Worm (Caenorhabditis elegans) whole organism, L3 larva: ENCODE measurements around the gene F54C9.9.
A peak's percentile ranks its signal among the peaks of the same experiment; 100 is the strongest.

Experiments used
- R02D3.7 ChIP-seq: fragments of 150-350 bp; optimal IDR thresholded peaks from 2 replicates; lab custom pipeline; 2014; ENCODE audit warnings: missing biosample characterization, missing genetic modification characterization
- ZK546.5 ChIP-seq: sonication (generic microtip); optimal IDR thresholded peaks from 2 replicates; lab custom pipeline; 2017; ENCODE audit warnings: missing biosample characterization, missing genetic modification characterization
- ama-1 ChIP-seq: fragments of 150-350 bp; optimal IDR thresholded peaks from 2 replicates; lab custom pipeline; 2018
- ceh-16 ChIP-seq: sonication (generic microtip); optimal IDR thresholded peaks from 2 replicates; lab custom pipeline; 2017; ENCODE audit warnings: missing biosample characterization, missing genetic modification characterization
- ceh-82 ChIP-seq: fragments of 150-350 bp; optimal IDR thresholded peaks from 2 replicates; lab custom pipeline; 2014; ENCODE audit warnings: missing biosample characterization, missing genetic modification characterization
- egl-27 ChIP-seq: sonication (generic microtip); optimal IDR thresholded peaks from 4 replicates; lab custom pipeline; 2017; ENCODE audit warnings: missing biosample characterization, missing genetic modification reagents, missing genetic modification characterization
- elt-2 ChIP-seq: sonication (generic microtip); optimal IDR thresholded peaks from 2 replicates; lab custom pipeline; 2016; ENCODE audit warnings: missing genetic modification reagents, mild to moderate bottlenecking, missing genetic modification characterization, missing compliant biosample characterization
- elt-3 ChIP-seq, 3 experiments: fragments of 150-350 bp in 1 of 3; sonication (generic microtip) in 2 of 3; optimal IDR thresholded peaks; 2 replicates in 2 of 3; 4 replicates in 1 of 3; lab custom pipeline; 2014 to 2017; ENCODE audit warnings: missing biosample characterization in 3 of 3, missing genetic modification characterization in 3 of 3
- eor-1 ChIP-seq, 2 experiments: fragments of 150-350 bp; optimal IDR thresholded peaks; 2 replicates each; lab custom pipeline; 2014 to 2018; ENCODE audit warnings: missing biosample characterization in 2 of 2, missing genetic modification characterization in 2 of 2
- fos-1 ChIP-seq: fragments of 150-350 bp; optimal IDR thresholded peaks from 2 replicates; lab custom pipeline; 2014; ENCODE audit warnings: missing biosample characterization, missing genetic modification characterization
- hmg-11 ChIP-seq: sonication (generic microtip); optimal IDR thresholded peaks from 2 replicates; lab custom pipeline; 2016; ENCODE audit warnings: missing genetic modification characterization, missing compliant biosample characterization
- jun-1 ChIP-seq: fragments of 150-350 bp; optimal IDR thresholded peaks from 2 replicates; lab custom pipeline; 2014; ENCODE audit warnings: missing biosample characterization, missing genetic modification reagents, missing genetic modification characterization
- lin-15B ChIP-seq: fragments of 150-350 bp; optimal IDR thresholded peaks from 2 replicates; lab custom pipeline; 2014; ENCODE audit warnings: missing biosample characterization, missing genetic modification characterization
- lin-39 ChIP-seq: fragments of 150-350 bp; optimal IDR thresholded peaks from 2 replicates; lab custom pipeline; 2018; ENCODE audit warnings: missing biosample characterization, missing genetic modification reagents, missing genetic modification characterization
- lsy-12 ChIP-seq: sonication (generic microtip); optimal IDR thresholded peaks from 2 replicates; lab custom pipeline; 2016; ENCODE audit warnings: mild to moderate bottlenecking, missing genetic modification characterization, missing compliant biosample characterization
- mml-1 ChIP-seq: fragments of 150-350 bp; sonication (generic microtip); optimal IDR thresholded peaks from 3 replicates; lab custom pipeline; 2014; ENCODE audit warnings: missing biosample characterization, missing genetic modification characterization
- nfya-1 ChIP-seq: sonication (generic microtip); optimal IDR thresholded peaks from 2 replicates; lab custom pipeline; 2017; ENCODE audit warnings: missing genetic modification characterization, mild to moderate bottlenecking, missing compliant biosample characterization, antibody characterized with exemption, moderate library complexity; ENCODE audit not compliant: insufficient read depth
- nhr-11 ChIP-seq: fragments of 150-350 bp; optimal IDR thresholded peaks from 2 replicates; lab custom pipeline; 2014; ENCODE audit warnings: missing biosample characterization, missing genetic modification characterization
- nhr-12 ChIP-seq: fragments of 150-350 bp; optimal IDR thresholded peaks from 2 replicates; lab custom pipeline; 2014; ENCODE audit warnings: missing biosample characterization, missing genetic modification characterization
- nhr-23 ChIP-seq: fragments of 150-350 bp; optimal IDR thresholded peaks from 2 replicates; lab custom pipeline; 2014; ENCODE audit warnings: missing biosample characterization, missing genetic modification reagents, missing genetic modification characterization
- nhr-237 ChIP-seq: fragments of 150-350 bp; optimal IDR thresholded peaks from 2 replicates; lab custom pipeline; 2014; ENCODE audit warnings: missing biosample characterization, missing genetic modification characterization
- nhr-25 ChIP-seq: sonication (generic microtip); optimal IDR thresholded peaks from 2 replicates; lab custom pipeline; 2017; ENCODE audit warnings: missing biosample characterization, missing genetic modification characterization
- nhr-67 ChIP-seq: fragments of 150-350 bp; optimal IDR thresholded peaks from 2 replicates; lab custom pipeline; 2014; ENCODE audit warnings: missing biosample characterization, missing genetic modification characterization
- nhr-76 ChIP-seq: fragments of 150-350 bp; sonication (generic microtip); optimal IDR thresholded peaks from 5 replicates; lab custom pipeline; 2014; ENCODE audit warnings: missing biosample characterization, missing genetic modification characterization
- nhr-77 ChIP-seq: fragments of 150-350 bp; optimal IDR thresholded peaks from 2 replicates; lab custom pipeline; 2014; ENCODE audit warnings: missing biosample characterization, missing genetic modification characterization
- pha-4 ChIP-seq: fragments of 150-350 bp; optimal IDR thresholded peaks from 2 replicates; lab custom pipeline; 2014; ENCODE audit warnings: missing biosample characterization, missing genetic modification reagents, missing genetic modification characterization
- pqm-1 ChIP-seq: fragments of 150-350 bp; optimal IDR thresholded peaks from 2 replicates; lab custom pipeline; 2017; ENCODE audit warnings: missing biosample characterization, missing genetic modification characterization, inconsistent platforms
- sea-2 ChIP-seq: fragments of 150-350 bp; sonication (generic microtip); optimal IDR thresholded peaks from 4 replicates; lab custom pipeline; 2014; ENCODE audit warnings: missing biosample characterization, missing genetic modification reagents, missing genetic modification characterization
- skn-1 ChIP-seq: fragments of 150-350 bp; optimal IDR thresholded peaks from 2 replicates; lab custom pipeline; 2014; ENCODE audit warnings: missing biosample characterization, missing genetic modification characterization
- snpc-4 ChIP-seq: fragments of 150-350 bp; optimal IDR thresholded peaks from 2 replicates; lab custom pipeline; 2014; ENCODE audit warnings: missing biosample characterization, missing genetic modification characterization
- tbx-2 ChIP-seq: sonication (generic microtip); optimal IDR thresholded peaks from 2 replicates; lab custom pipeline; 2016; ENCODE audit warnings: mild to moderate bottlenecking, missing genetic modification characterization, missing compliant biosample characterization
- unc-62 ChIP-seq: fragments of 150-350 bp; sonication (generic microtip); optimal IDR thresholded peaks from 4 replicates; lab custom pipeline; 2014; ENCODE audit warnings: missing biosample characterization, missing genetic modification reagents, missing genetic modification characterization
- zag-1 ChIP-seq: fragments of 150-350 bp; optimal IDR thresholded peaks from 2 replicates; lab custom pipeline; 2014; ENCODE audit warnings: missing biosample characterization, missing genetic modification characterization
- ztf-11 ChIP-seq: fragments of 150-350 bp; optimal IDR thresholded peaks from 2 replicates; lab custom pipeline; 2014; ENCODE audit warnings: missing biosample characterization, missing genetic modification characterization
- ztf-4 ChIP-seq: fragments of 150-350 bp; optimal IDR thresholded peaks from 2 replicates; lab custom pipeline; 2014; ENCODE audit warnings: missing biosample characterization, missing genetic modification characterization

The F54C9.9 gene

ce11 chrII:8577509-8578099 is at the start of gene F54C9.9:
Gene F54C9.9, plus strand, starts transcription at chrII:8578049.
- no peak for TF ChIP-seq nhr-12 (tag; lab: Kevin White, UChicago)
- TF ChIP-seq ztf-4 = no peak
- no peak for TF ChIP-seq lsy-12
- TF ChIP-seq nhr-25 (tag; lab: Kevin White, UChicago) = no peak
- TF ChIP-seq unc-62 (GFP tag; lab: Kevin White, UChicago) = no peak
- TF ChIP-seq nfya-1 (tag; lab: Kevin White, UChicago) = peak; percentile 21
- TF ChIP-seq egl-27 (tag; lab: Kevin White, UChicago) = no peak
- TF ChIP-seq nhr-237 (tag; lab: Kevin White, UChicago) = no peak
- peak; percentile 35 for TF ChIP-seq nhr-67 (tag; lab: Kevin White, UChicago)
- TF ChIP-seq nhr-23 (tag; lab: Kevin White, UChicago) = no peak
- no peak for TF ChIP-seq eor-1 (tag; optimal IDR thresholded peaks at IDR 0.05; lab: Kevin White, UChicago)
- TF ChIP-seq elt-2 (tag; lab: Kevin White, UChicago) = no peak
- TF ChIP-seq lin-15B (tag; lab: Kevin White, UChicago) = peak; percentile 42
- TF ChIP-seq jun-1 (tag; lab: Kevin White, UChicago) = no peak
- TF ChIP-seq pqm-1 (tag; lab: Kevin White, UChicago) = no peak
- no peak for TF ChIP-seq nhr-11 (tag; lab: Kevin White, UChicago)
- TF ChIP-seq zag-1 = no peak
- no peak for TF ChIP-seq fos-1 (tag; lab: Kevin White, UChicago)
- TF ChIP-seq pha-4 = peak; percentile 71
- no peak for TF ChIP-seq nhr-77 (tag; lab: Kevin White, UChicago)

ce11 chrII:8529176-8529698 is 48.6 kb upstream of the F54C9.9 start:
- TF ChIP-seq nhr-23 (tag; lab: Kevin White, UChicago) (peak; percentile 11), nhr-25 (tag; lab: Kevin White, UChicago) (peak; percentile 50), fos-1 (tag; lab: Kevin White, UChicago) (no peak)

ce11 chrII:8531181-8531759 is 46.6 kb upstream of the F54C9.9 start, which contains the start of gene gldi-7:
Gene gldi-7, minus strand, starts transcription at chrII:8531222.
- TF ChIP-seq egl-27 (tag; lab: Kevin White, UChicago) (no peak), nhr-76 (tag; lab: Kevin White, UChicago) (no peak), pqm-1 (tag; lab: Kevin White, UChicago) (peak; percentile 15), hmg-11 (tag; lab: Kevin White, UChicago) (no peak)

- TF ChIP-seq ZK546.5 (tag; lab: Kevin White, UChicago) (no peak), nhr-25 (tag; lab: Kevin White, UChicago) (peak; percentile 49), nhr-23 (tag; lab: Kevin White, UChicago) (peak; percentile 39), pha-4 (peak; percentile 20)
These were observed 45.8 kb upstream of the F54C9.9 start for ce11 chrII:8532015-8532414.

ce11 chrII:8536060-8536459 is 41.8 kb upstream of the F54C9.9 start, which contains the start of gene W01C9.2:
Gene W01C9.2, plus strand, starts transcription at chrII:8536360.
- no peak for TF ChIP-seq snpc-4 (tag; lab: Kevin White, UChicago)
- TF ChIP-seq R02D3.7 (tag; lab: Kevin White, UChicago) = no peak
- no peak for TF ChIP-seq ztf-4
- no peak for TF ChIP-seq tbx-2 (tag; lab: Kevin White, UChicago)

- TF ChIP-seq sea-2 (no peak), elt-3 (tag; optimal IDR thresholded peaks at IDR 0.05; lab: Kevin White, UChicago) (no peak), nhr-237 (tag; lab: Kevin White, UChicago) (no peak), nhr-25 (tag; lab: Kevin White, UChicago) (no peak), tbx-2 (tag; lab: Kevin White, UChicago) (no peak), ztf-11 (tag; lab: Kevin White, UChicago) (no peak), ztf-4 (no peak), ceh-82 (tag; lab: Kevin White, UChicago) (no peak), snpc-4 (tag; lab: Kevin White, UChicago) (no peak), unc-62 (GFP tag; lab: Kevin White, UChicago) (no peak), zag-1 (no peak), lin-39 (tag; lab: Kevin White, UChicago) (no peak), ceh-16 (no peak), ama-1 (lab: Kevin White, UChicago) (no peak), nhr-23 (tag; lab: Kevin White, UChicago) (no peak), lin-15B (tag; lab: Kevin White, UChicago) (no peak), skn-1 (tag; lab: Kevin White, UChicago) (no peak), mml-1 (tag; lab: Kevin White, UChicago) (no peak), nhr-11 (tag; lab: Kevin White, UChicago) (no peak)
These were observed 37.4 kb upstream of the F54C9.9 start, which contains the start of gene pqn-73 for ce11 chrII:8540412-8540811. Gene pqn-73, plus strand, starts transcription at chrII:8540712.
